Fruit fly (Drosophila melanogaster) whole organism, wandering third instar larva: ENCODE data around the gene CG12003.

Experiments
- HLH106 ChIP-seq: fragments of 200-800 bp; optimal IDR thresholded peaks from 3 replicates; lab custom pipeline; 2019; ENCODE audit warnings: missing biosample characterization, mild to moderate bottlenecking, missing genetic modification characterization, moderate library complexity
- Hnf4 ChIP-seq: fragments of 200-800 bp; sonication (Bioruptor generic); optimal IDR thresholded peaks from 2 replicates; lab custom pipeline; 2016; ENCODE audit warnings: missing biosample characterization, mild to moderate bottlenecking, missing genetic modification characterization
- sage ChIP-seq: fragments of 200-800 bp; sonication (Bioruptor generic); optimal IDR thresholded peaks from 2 replicates; lab custom pipeline; 2016; ENCODE audit warnings: missing biosample characterization, mild to moderate bottlenecking, missing genetic modification characterization

dm6 chr3L:1549634-1550071 lies 15.5 kb upstream of the CG12003 start:
- no peak for TF ChIP-seq Hnf4 (GFP tag; lab: Kevin White, UChicago)
- no peak for TF ChIP-seq HLH106
- TF ChIP-seq sage (GFP tag; lab: Kevin White, UChicago), result no peak
